Fruit fly (Drosophila melanogaster): Measurements from ENCODE around the gene Naa60.

Naa60 gene

DNA sequence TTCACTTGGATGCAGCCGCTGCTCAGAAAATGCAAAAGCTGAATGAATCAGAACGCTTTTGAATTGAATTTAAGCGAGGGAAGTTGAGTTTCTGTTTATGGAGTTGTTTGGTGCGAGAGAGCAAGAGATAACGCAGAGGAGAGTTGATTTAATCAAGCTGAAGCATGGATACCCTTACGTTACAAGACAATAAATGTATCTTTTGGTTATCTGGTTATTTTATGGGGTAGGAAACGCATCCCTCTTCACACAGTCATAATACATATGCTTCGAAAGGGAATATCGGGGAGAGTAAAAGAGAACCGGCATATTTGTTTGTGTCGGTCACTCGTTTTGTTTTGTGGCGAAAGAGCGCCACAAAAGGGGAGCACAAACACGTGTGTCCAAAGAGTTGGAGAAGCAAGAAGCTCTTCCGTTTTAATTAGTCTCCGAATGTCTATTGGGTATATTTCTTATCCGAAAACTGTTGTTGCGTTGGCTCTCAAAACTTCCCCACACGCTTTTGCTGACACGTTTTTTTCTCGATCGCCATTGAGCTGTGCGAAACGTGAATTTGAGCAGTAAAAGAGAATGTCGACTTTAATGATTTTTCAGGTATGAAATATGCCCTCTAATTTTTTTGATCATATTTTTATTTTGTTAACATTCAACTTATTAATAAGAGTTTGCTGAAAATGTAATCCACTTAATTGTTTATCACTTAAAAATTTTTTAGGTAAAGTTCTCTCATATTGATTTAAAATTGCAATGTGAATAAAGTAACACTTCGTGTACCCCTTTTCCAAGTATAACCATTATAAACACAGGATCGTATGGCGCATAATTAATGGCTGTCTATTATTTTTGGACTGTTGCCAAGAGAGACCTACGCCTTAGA lies 29.8 kb upstream of the Naa60 start, which contains the start of gene Prps:
Gene Prps (minus strand): TSS at position 51 of the 877 bp plus-strand sequence.
- TF ChIP-seq dmrt93B (GFP tag; optimal IDR thresholded peaks at IDR 0.05) (no peak), Sp1 (GFP tag; optimal IDR thresholded peaks at IDR 0.05) (peak; percentile 85), Dfd (GFP tag; optimal IDR thresholded peaks at IDR 0.05) (no peak), psq (GFP tag; optimal IDR thresholded peaks at IDR 0.05) (peak; percentile 90), ey (GFP tag; optimal IDR thresholded peaks at IDR 0.05) (peak; percentile 82), dl (GFP tag; optimal IDR thresholded peaks at IDR 0.05; ENCODE audit: insufficient read depth in 1 of 2, partially characterized antibody in 2 of 2) (peak; percentile 46 to 70), CrebA (GFP tag; optimal IDR thresholded peaks at IDR 0.05; ENCODE audit: borderline replicate concordance) (no peak), GATAd (GFP tag; optimal IDR thresholded peaks at IDR 0.05) (no peak), Mio (GFP tag; optimal IDR thresholded peaks at IDR 0.05) (no peak), Dif (GFP tag; optimal IDR thresholded peaks at IDR 0.05; ENCODE audit: partially characterized antibody) (peak; percentile 66), Myc (optimal IDR thresholded peaks at IDR 0.05) (no peak), Rel (GFP tag; optimal IDR thresholded peaks at IDR 0.05) (peak; percentile 67), Rel (tag; optimal IDR thresholded peaks at IDR 0.05) (peak; percentile 74), usp (GFP tag; optimal IDR thresholded peaks at IDR 0.05) (no peak), Hnf4 (GFP tag; optimal IDR thresholded peaks at IDR 0.05) (no peak), br (GFP tag; optimal IDR thresholded peaks at IDR 0.05) (peak; percentile 91), fru (GFP tag; optimal IDR thresholded peaks at IDR 0.05) (peak; percentile 85), pan (optimal IDR thresholded peaks at IDR 0.05) (no peak), dsf (GFP tag; optimal IDR thresholded peaks at IDR 0.05; ENCODE audit: borderline replicate concordance) (no peak), tai (GFP tag; optimal IDR thresholded peaks at IDR 0.05) (no peak), N (GFP tag; optimal IDR thresholded peaks at IDR 0.05) (no peak), brk (GFP tag; optimal IDR thresholded peaks at IDR 0.05) (peak; percentile 91), Hr78 (GFP tag; optimal IDR thresholded peaks at IDR 0.05) (no peak), sv (GFP tag; optimal IDR thresholded peaks at IDR 0.05) (peak; percentile 23), jim (GFP tag; optimal IDR thresholded peaks at IDR 0.05) (peak; percentile 45), sage (GFP tag; optimal IDR thresholded peaks at IDR 0.05) (peak; percentile 78), lola (GFP tag; optimal IDR thresholded peaks at IDR 0.05) (no peak), OdsH (GFP tag; optimal IDR thresholded peaks at IDR 0.05) (peak; percentile 86), HLH106 (tag; optimal IDR thresholded peaks at IDR 0.05) (peak; percentile 83), CG9705 (GFP tag; optimal IDR thresholded peaks at IDR 0.05) (peak; percentile 75), woc (GFP tag; optimal IDR thresholded peaks at IDR 0.05) (peak; percentile 99), Jra (GFP tag; optimal IDR thresholded peaks at IDR 0.05) (peak; percentile 67), CG32264 (GFP tag; optimal IDR thresholded peaks at IDR 0.05) (peak; percentile 16), h (GFP tag; optimal IDR thresholded peaks at IDR 0.05) (peak; percentile 92), Vsx2 (GFP tag; optimal IDR thresholded peaks at IDR 0.05; ENCODE audit: partially characterized antibody) (no peak), Abd-B (GFP tag; optimal IDR thresholded peaks at IDR 0.05) (no peak), rgr (GFP tag; optimal IDR thresholded peaks at IDR 0.05) (peak; percentile 87), Hr83 (GFP tag; optimal IDR thresholded peaks at IDR 0.05; ENCODE audit: poor library complexity, severe bottlenecking) (peak; percentile 74), foxo (GFP tag; optimal IDR thresholded peaks at IDR 0.05) (peak; percentile 47 to 90)

DNA sequence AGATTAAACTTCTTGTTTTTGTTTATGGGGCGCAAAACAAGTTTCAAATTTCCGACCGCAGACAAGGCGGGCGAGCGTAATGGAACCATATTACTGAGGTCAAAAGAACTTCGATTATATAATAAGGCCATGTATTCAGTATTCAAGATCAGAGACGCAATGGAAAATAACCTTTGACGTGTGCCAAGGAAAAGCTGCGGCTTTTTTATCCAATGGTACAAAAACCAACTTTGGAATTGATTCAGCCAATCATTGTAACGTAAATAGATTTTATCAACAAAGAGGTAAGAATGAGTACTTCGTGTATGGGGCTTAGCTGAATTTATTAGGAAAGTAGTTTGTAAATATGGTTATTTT lies 29.2 kb upstream of the Naa60 start:
- TF ChIP-seq Jra (GFP tag; optimal IDR thresholded peaks at IDR 0.05) (no peak), Hr83 (GFP tag; optimal IDR thresholded peaks at IDR 0.05; ENCODE audit: poor library complexity, severe bottlenecking) (no peak), dmrt93B (GFP tag; optimal IDR thresholded peaks at IDR 0.05) (no peak), CG9705 (GFP tag; optimal IDR thresholded peaks at IDR 0.05) (no peak), foxo (GFP tag; optimal IDR thresholded peaks at IDR 0.05) (no peak), Dfd (GFP tag; optimal IDR thresholded peaks at IDR 0.05) (no peak), ey (GFP tag; optimal IDR thresholded peaks at IDR 0.05) (no peak), tai (GFP tag; optimal IDR thresholded peaks at IDR 0.05) (no peak), usp (GFP tag; optimal IDR thresholded peaks at IDR 0.05) (no peak), CG32264 (GFP tag; optimal IDR thresholded peaks at IDR 0.05) (no peak), Rel (GFP tag; optimal IDR thresholded peaks at IDR 0.05) (no peak), Rel (tag; optimal IDR thresholded peaks at IDR 0.05) (no peak)

All from whole organism, wandering third instar larva.